Fruit fly (Drosophila melanogaster): Measurements from ENCODE around the gene CG31189.

dm6 chr3R:21080876-21081586 is 35.4 kb upstream of the CG31189 start, which contains the start of gene HHEX:
- no peak for TF ChIP-seq CG10348 (GFP tag; IDR thresholded peaks at IDR 0.05)
- TF ChIP-seq CG15710 (tag; optimal IDR thresholded peaks at IDR 0.05): no peak
- TF ChIP-seq Snoo (tag; optimal IDR thresholded peaks at IDR 0.05): no peak
- no peak for TF ChIP-seq CG34367 (tag; optimal IDR thresholded peaks at IDR 0.05)
- no peak for TF ChIP-seq CG9948 (tag; optimal IDR thresholded peaks at IDR 0.05)
- no peak for TF ChIP-seq Pif1B (GFP tag; optimal IDR thresholded peaks at IDR 0.05)
- TF ChIP-seq CG4496 (GFP tag; IDR thresholded peaks at IDR 0.05): no peak
- TF ChIP-seq rn (GFP tag; IDR thresholded peaks at IDR 0.05): no peak
- TF ChIP-seq Ets98B (GFP tag; IDR thresholded peaks at IDR 0.05): no peak
- TF ChIP-seq EcR (GFP tag; optimal IDR thresholded peaks at IDR 0.05): no peak
- TF ChIP-seq CG8159 (tag; optimal IDR thresholded peaks at IDR 0.05): no peak
- no peak for TF ChIP-seq D1 (tag; optimal IDR thresholded peaks at IDR 0.05)
- TF ChIP-seq CG8301 (tag; optimal IDR thresholded peaks at IDR 0.05): no peak
- no peak for TF ChIP-seq CG17806 (tag; optimal IDR thresholded peaks at IDR 0.05)

Measured in whole organism, pupa.